Worm (Caenorhabditis elegans): ENCODE data around the gene F26A1.3.
A peak's percentile ranks its signal among the peaks of the same experiment; 100 is the strongest.

Gene F26A1.3

DNA sequence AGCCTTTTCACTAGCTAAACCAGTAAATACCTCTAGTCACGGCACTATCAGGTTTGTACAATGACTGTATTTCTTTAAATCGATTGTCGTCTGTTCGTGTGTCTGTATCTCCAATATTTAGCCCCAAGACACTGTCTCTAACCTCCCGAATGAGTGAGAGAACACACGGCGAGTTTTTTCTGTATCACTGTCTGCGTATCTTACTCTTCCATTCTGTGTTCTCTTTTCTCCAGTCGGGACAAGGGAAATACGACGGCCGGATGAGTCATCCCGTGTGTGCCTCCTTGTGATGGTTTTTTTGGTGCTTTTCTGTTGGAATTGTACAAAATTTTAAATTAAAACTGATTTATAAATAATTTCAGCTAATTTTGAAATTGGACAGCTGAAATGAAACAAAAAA is 30.7 kb upstream of the F26A1.3 start (continued):
- TF ChIP-seq arid-1 (GFP tag; conservative IDR thresholded peaks at IDR 0.05) (no peak), Y5F2A.4 (GFP tag; optimal IDR thresholded peaks at IDR 0.05) (no peak), dmd-8 (GFP tag; IDR thresholded peaks at IDR 0.05) (no peak), hif-1 (tag; optimal IDR thresholded peaks at IDR 0.05) (peak in 1 of 2 experiments; percentile 64), tag-97 (GFP tag; IDR thresholded peaks at IDR 0.05) (no peak), aha-1 (tag) (peak; percentile 7), zfp-2 (tag; optimal IDR thresholded peaks at IDR 0.05) (no peak), daf-16 (GFP tag; optimal IDR thresholded peaks at IDR 0.05) (no peak), daf-16 (tag; optimal IDR thresholded peaks at IDR 0.05) (peak; percentile 65), lin-38 (GFP tag; IDR thresholded peaks at IDR 0.05) (peak; percentile 60), mxl-3 (GFP tag; optimal IDR thresholded peaks at IDR 0.05) (peak; percentile 85), nhr-28 (tag; optimal IDR thresholded peaks at IDR 0.05) (peak; percentile 79), jun-1 (tag; optimal IDR thresholded peaks at IDR 0.05) (peak; percentile 79), php-3 (GFP tag; IDR thresholded peaks at IDR 0.05) (no peak), egl-43 (GFP tag; IDR thresholded peaks at IDR 0.05) (no peak), nhr-25 (tag; optimal IDR thresholded peaks at IDR 0.05; ENCODE audit: borderline replicate concordance, insufficient read depth) (peak; percentile 37), cey-2 (tag; optimal IDR thresholded peaks at IDR 0.05; ENCODE audit: borderline replicate concordance, insufficient read depth) (peak; percentile 24), nhr-48 (tag; optimal IDR thresholded peaks at IDR 0.05) (no peak), dpl-1 (GFP tag; optimal IDR thresholded peaks at IDR 0.05) (peak; percentile 62), mdt-29 (GFP tag; IDR thresholded peaks at IDR 0.05) (peak; percentile 17; the same call in 1 of the 2 replicates), lsy-2 (tag; optimal IDR thresholded peaks at IDR 0.05) (peak; percentile 57 to 80), attf-4 (tag; optimal IDR thresholded peaks at IDR 0.05) (no peak)

DNA sequence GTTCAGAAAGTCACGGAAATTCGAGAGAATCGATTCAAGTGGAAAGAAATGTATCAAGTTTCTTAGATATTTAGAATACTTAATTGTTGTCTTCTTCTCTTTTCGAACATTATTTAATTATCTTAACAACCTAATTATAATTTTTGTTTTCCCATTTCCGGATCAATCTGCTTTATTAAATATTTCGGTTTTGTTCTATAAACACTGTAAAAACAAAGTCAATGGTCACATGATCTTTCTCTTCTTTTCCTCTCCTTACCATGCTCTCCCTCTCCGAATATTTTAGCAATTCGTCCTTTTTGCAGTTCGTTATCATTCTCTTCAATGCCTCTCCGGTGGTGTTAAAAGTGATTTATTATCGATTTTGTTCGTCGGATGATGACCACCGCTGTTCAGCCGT is 30.2 kb upstream of the F26A1.3 start, which contains the start of gene tag-325:
Gene tag-325 (plus strand): TSS at position 301 of the 400 bp plus-strand sequence.
- TF ChIP-seq ama-1 (optimal IDR thresholded peaks at IDR 0.05): no peak
- TF ChIP-seq daf-16 (GFP tag; optimal IDR thresholded peaks at IDR 0.05): no peak
- peak; percentile 17 for TF ChIP-seq daf-16 (tag; optimal IDR thresholded peaks at IDR 0.05)
- no peak for TF ChIP-seq Y75B8A.6 (GFP tag; IDR thresholded peaks at IDR 0.05)
- TF ChIP-seq R02D3.7 (tag; optimal IDR thresholded peaks at IDR 0.05): no peak
- no peak for TF ChIP-seq tra-1 (GFP tag; IDR thresholded peaks at IDR 0.05)
- TF ChIP-seq daf-12 (tag; optimal IDR thresholded peaks at IDR 0.05): no peak
- TF ChIP-seq mes-2 (tag; optimal IDR thresholded peaks at IDR 0.05; ENCODE audit: poor library complexity, severe bottlenecking): no peak
- no peak for TF ChIP-seq daf-19 (GFP tag; conservative IDR thresholded peaks at IDR 0.05)
- no peak for TF ChIP-seq lim-7 (GFP tag; IDR thresholded peaks at IDR 0.05)
- no peak for TF ChIP-seq dmd-8 (GFP tag; IDR thresholded peaks at IDR 0.05)
- TF ChIP-seq nhr-28 (tag; optimal IDR thresholded peaks at IDR 0.05): peak; percentile 15
- TF ChIP-seq lin-13 (GFP tag; optimal IDR thresholded peaks at IDR 0.05): no peak
- no peak for TF ChIP-seq hif-1 (tag; optimal IDR thresholded peaks at IDR 0.05)
- no peak for TF ChIP-seq mxl-3 (GFP tag; optimal IDR thresholded peaks at IDR 0.05)
- TF ChIP-seq duxl-1 (tag; optimal IDR thresholded peaks at IDR 0.05; ENCODE audit: poor library complexity): no peak
- TF ChIP-seq nhr-77 (tag; optimal IDR thresholded peaks at IDR 0.05): no peak
- 0 out of 2 replicates have a peak, but pooled peaks have one; percentile 8 for TF ChIP-seq dmd-6 (GFP tag; IDR thresholded peaks at IDR 0.05)
- no peak for TF ChIP-seq fkh-10 (GFP tag; optimal IDR thresholded peaks at IDR 0.05)
- TF ChIP-seq aha-1 (tag): peak; percentile 42
- no peak for TF ChIP-seq daf-8 (GFP tag; IDR thresholded peaks at IDR 0.05)
- no peak for TF ChIP-seq aly-2 (tag; optimal IDR thresholded peaks at IDR 0.05)
- no peak for TF ChIP-seq T20F7.1 (GFP tag; optimal IDR thresholded peaks at IDR 0.05)
- no peak for TF ChIP-seq ZK546.5 (tag; optimal IDR thresholded peaks at IDR 0.05)
- TF ChIP-seq ztf-11 (tag; optimal IDR thresholded peaks at IDR 0.05): no peak
- TF ChIP-seq egl-43 (GFP tag; IDR thresholded peaks at IDR 0.05): no peak
- peak; percentile 32 for TF ChIP-seq hlh-30 (tag; optimal IDR thresholded peaks at IDR 0.05; ENCODE audit: insufficient read depth)
- no peak for TF ChIP-seq ces-1 (GFP tag; optimal IDR thresholded peaks at IDR 0.05)
